Fruit fly (Drosophila melanogaster) whole organism, wandering third instar larva: ENCODE data around the gene Obp19a.

Experiments used
- Dfd ChIP-seq: fragments of >200 bp; optimal IDR thresholded peaks from 2 replicates; lab custom pipeline; 2017; ENCODE audit warnings: missing biosample characterization, missing genetic modification characterization
- GATAd ChIP-seq: sonication (Bioruptor generic); optimal IDR thresholded peaks from 2 replicates; lab custom pipeline; 2016; ENCODE audit warnings: missing biosample characterization, missing genetic modification characterization
- Myc ChIP-seq: fragments of >200 bp; optimal IDR thresholded peaks from 2 replicates; lab custom pipeline; 2017
- br ChIP-seq: fragments of 200-800 bp; sonication (Bioruptor generic); optimal IDR thresholded peaks from 2 replicates; lab custom pipeline; 2016; ENCODE audit warnings: missing biosample characterization, missing genetic modification characterization
- rgr ChIP-seq: fragments of 200-800 bp; sonication (Bioruptor generic); optimal IDR thresholded peaks from 3 replicates; lab custom pipeline; 2016; ENCODE audit warnings: missing biosample characterization, mild to moderate bottlenecking, missing genetic modification characterization

The Obp19a gene

dm6 chrX:20448828-20449427, 33.4 kb downstream of the Obp19a start, which contains the start of gene tbc:
Gene tbc, plus strand, starts transcription at chrX:20449331.
- no peak for TF ChIP-seq rgr
- TF ChIP-seq Dfd = no peak
- no peak for TF ChIP-seq br (GFP tag; lab: Kevin White, UChicago)
- TF ChIP-seq GATAd (GFP tag; lab: Kevin White, UChicago) = no peak
- peak; percentile 51 for TF ChIP-seq Myc
